Worm (Caenorhabditis elegans): ENCODE data around the gene F41C3.1.

- TF ChIP-seq zip-5 (tag; optimal IDR thresholded peaks at IDR 0.05) (no peak), ceh-34 (tag; optimal IDR thresholded peaks at IDR 0.05) (no peak), nhr-11 (tag; optimal IDR thresholded peaks at IDR 0.05) (no peak)
Measured at ce11 chrII:4776933-4777332, 24.8 kb downstream of the F41C3.1 start, which contains the start of gene F26G1.11.
